Worm (Caenorhabditis elegans): ENCODE measurements around the gene cutc-1.

Gene cutc-1

ce11 chrIII:8380645-8381044, 22.8 kb downstream of the cutc-1 start, which contains the start of gene R05D3.12:
R05D3.12 (plus strand) TSS chrIII:8380945.
- TF ChIP-seq Y53G8AR.9 (GFP tag; conservative IDR thresholded peaks at IDR 0.05) (0 out of 2 replicates have a peak, but pooled peaks have one; percentile 16), ztf-22 (GFP tag; optimal IDR thresholded peaks at IDR 0.05) (no peak), madf-6 (GFP tag; IDR thresholded peaks at IDR 0.05) (peak; percentile 27; the same call in 1 of the 2 replicates)

- TF ChIP-seq hmg-1.2 (GFP tag; IDR thresholded peaks at IDR 0.05) (peak; percentile 16; the same call in 1 of the 2 replicates), ceh-27 (GFP tag; optimal IDR thresholded peaks at IDR 0.05) (no peak), ama-1 (optimal IDR thresholded peaks at IDR 0.05) (no peak), ama-1 (GFP tag; optimal IDR thresholded peaks at IDR 0.05) (peak in 1 of 2 experiments; percentile 38), nhr-80 (tag; optimal IDR thresholded peaks at IDR 0.05) (no peak), F52B5.7 (tag; optimal IDR thresholded peaks at IDR 0.05) (no peak)
Observed at ce11 chrIII:8375000-8375399, 28.4 kb downstream of the cutc-1 start, which contains the start of gene met-2. met-2 (plus strand) TSS chrIII:8375300.

- no peak for TF ChIP-seq madf-6 (GFP tag; IDR thresholded peaks at IDR 0.05)
- TF ChIP-seq ztf-28 (GFP tag; IDR thresholded peaks at IDR 0.05), result no peak
- TF ChIP-seq somi-1 (GFP tag; optimal IDR thresholded peaks at IDR 0.05), result no peak
- TF ChIP-seq nhr-27 (tag; optimal IDR thresholded peaks at IDR 0.05), result no peak
- TF ChIP-seq egl-18 (GFP tag; IDR thresholded peaks at IDR 0.05), result no peak
- no peak for TF ChIP-seq Y56A3A.18 (GFP tag; IDR thresholded peaks at IDR 0.05)
- TF ChIP-seq sptf-2 (GFP tag; optimal IDR thresholded peaks at IDR 0.05), result no peak
- no peak for TF ChIP-seq ztf-3 (GFP tag; optimal IDR thresholded peaks at IDR 0.05)
- no peak for TF ChIP-seq ZK185.1 (tag; optimal IDR thresholded peaks at IDR 0.05; ENCODE audit: poor library complexity, severe bottlenecking)
- no peak for TF ChIP-seq lin-40 (tag; optimal IDR thresholded peaks at IDR 0.05)
- TF ChIP-seq F33H1.4 (GFP tag; IDR thresholded peaks at IDR 0.05), result no peak
- TF ChIP-seq tlf-1 (GFP tag; optimal IDR thresholded peaks at IDR 0.05), result no peak
- TF ChIP-seq lsl-1 (GFP tag; optimal IDR thresholded peaks at IDR 0.05), result no peak
- TF ChIP-seq snpc-1.1 (tag; optimal IDR thresholded peaks at IDR 0.05; ENCODE audit: insufficient read depth), result no peak
- no peak for TF ChIP-seq nfya-2 (GFP tag; IDR thresholded peaks at IDR 0.05)
- TF ChIP-seq ztf-6 (GFP tag; IDR thresholded peaks at IDR 0.05), result no peak
- no peak for TF ChIP-seq nhr-120 (GFP tag; IDR thresholded peaks at IDR 0.05)
- TF ChIP-seq Y79H2A.3 (GFP tag; conservative IDR thresholded peaks at IDR 0.05), result no peak
Observed at ce11 chrIII:8371595-8372305, 31.7 kb downstream of the cutc-1 start, which contains the start of gene lmbr-1. lmbr-1 (plus strand) TSS chrIII:8372255.

ce11 chrIII:8370846-8371257, 32.6 kb downstream of the cutc-1 start:
- peak; percentile 73 for TF ChIP-seq lin-40 (tag; optimal IDR thresholded peaks at IDR 0.05)
- TF ChIP-seq efl-1 (GFP tag; optimal IDR thresholded peaks at IDR 0.05), result no peak
- no peak for TF ChIP-seq rpc-1 (optimal IDR thresholded peaks at IDR 0.05)
- TF ChIP-seq rpc-1 (tag; optimal IDR thresholded peaks at IDR 0.05), result no peak
- peak; percentile 4 for TF ChIP-seq attf-5 (GFP tag; optimal IDR thresholded peaks at IDR 0.05)
- no peak for TF ChIP-seq hlh-12 (tag; optimal IDR thresholded peaks at IDR 0.05)
- TF ChIP-seq hmg-1.2 (GFP tag; IDR thresholded peaks at IDR 0.05), result peak; percentile 66; the same call in 1 of the 2 replicates
- TF ChIP-seq ama-1 (optimal IDR thresholded peaks at IDR 0.05), result no peak
- TF ChIP-seq ama-1 (GFP tag; optimal IDR thresholded peaks at IDR 0.05), result no peak
- TF ChIP-seq ztf-26 (tag; optimal IDR thresholded peaks at IDR 0.05), result peak; percentile 24
- TF ChIP-seq lsl-1 (GFP tag; optimal IDR thresholded peaks at IDR 0.05), result no peak
- no peak for TF ChIP-seq cebp-1 (GFP tag; IDR thresholded peaks at IDR 0.05)
- TF ChIP-seq cebp-1 (tag; optimal IDR thresholded peaks at IDR 0.05), result peak; percentile 68
- peak in 1 of 2 experiments; percentile 2 for TF ChIP-seq let-607 (tag; optimal IDR thresholded peaks at IDR 0.05)
- TF ChIP-seq tlf-1 (GFP tag; optimal IDR thresholded peaks at IDR 0.05), result no peak
- no peak for TF ChIP-seq chd-7 (tag; optimal IDR thresholded peaks at IDR 0.05)
- no peak for TF ChIP-seq him-1 (tag; optimal IDR thresholded peaks at IDR 0.05)
- peak; percentile 61 for TF ChIP-seq nhr-80 (tag; optimal IDR thresholded peaks at IDR 0.05)
- no peak for TF ChIP-seq B0336.3 (GFP tag; IDR thresholded peaks at IDR 0.05)

Measured in whole organism, young adult.